Worm (Caenorhabditis elegans): ENCODE measurements around the gene F54C8.6.

F54C8.6 gene

ce11 chrIII:9488431-9488830 is 38.7 kb upstream of the F54C8.6 start, which contains the start of gene nlp-36:
nlp-36 (plus strand) TSS chrIII:9488731.
- no peak for TF ChIP-seq hmbx-1 (tag; optimal IDR thresholded peaks at IDR 0.05)
- TF ChIP-seq aly-1 (tag; optimal IDR thresholded peaks at IDR 0.05): no peak
- no peak for TF ChIP-seq tbx-11 (GFP tag; IDR thresholded peaks at IDR 0.05)
- no peak for TF ChIP-seq sea-1 (GFP tag; conservative IDR thresholded peaks at IDR 0.05)
- no peak for TF ChIP-seq tra-4 (tag; optimal IDR thresholded peaks at IDR 0.05)
- TF ChIP-seq flt-1 (GFP tag; IDR thresholded peaks at IDR 0.05): no peak
- TF ChIP-seq ceh-36 (tag; optimal IDR thresholded peaks at IDR 0.05): no peak
- no peak for TF ChIP-seq ama-1 (optimal IDR thresholded peaks at IDR 0.05)
- TF ChIP-seq B0310.2 (tag; optimal IDR thresholded peaks at IDR 0.05): no peak
- no peak for TF ChIP-seq ceh-13 (GFP tag; optimal IDR thresholded peaks at IDR 0.05)
- TF ChIP-seq F13C5.2 (tag; optimal IDR thresholded peaks at IDR 0.05): no peak
- no peak for TF ChIP-seq hmg-4 (GFP tag; optimal IDR thresholded peaks at IDR 0.05)

- no peak for TF ChIP-seq tbx-11 (GFP tag; IDR thresholded peaks at IDR 0.05)
- no peak for TF ChIP-seq ama-1 (optimal IDR thresholded peaks at IDR 0.05)
- TF ChIP-seq tbx-37 (GFP tag; conservative IDR thresholded peaks at IDR 0.05): no peak
- TF ChIP-seq sea-1 (GFP tag; conservative IDR thresholded peaks at IDR 0.05): no peak
- TF ChIP-seq ets-7 (tag; optimal IDR thresholded peaks at IDR 0.05): no peak
- no peak for TF ChIP-seq flt-1 (GFP tag; IDR thresholded peaks at IDR 0.05)
- TF ChIP-seq F13C5.2 (tag; optimal IDR thresholded peaks at IDR 0.05): no peak
- TF ChIP-seq tra-4 (tag; optimal IDR thresholded peaks at IDR 0.05): no peak
- TF ChIP-seq ceh-13 (GFP tag; optimal IDR thresholded peaks at IDR 0.05): no peak
- no peak for TF ChIP-seq scrt-1 (GFP tag; IDR thresholded peaks at IDR 0.05)
- no peak for TF ChIP-seq hmg-4 (GFP tag; optimal IDR thresholded peaks at IDR 0.05)
- TF ChIP-seq aly-1 (tag; optimal IDR thresholded peaks at IDR 0.05): no peak
- TF ChIP-seq hmbx-1 (tag; optimal IDR thresholded peaks at IDR 0.05): no peak
- TF ChIP-seq hnd-1 (tag; optimal IDR thresholded peaks at IDR 0.05): no peak
- no peak for TF ChIP-seq pes-1 (GFP tag; IDR thresholded peaks at IDR 0.05)
- TF ChIP-seq ceh-36 (tag; optimal IDR thresholded peaks at IDR 0.05): no peak
Observed at ce11 chrIII:9488027-9488426, 38.3 kb upstream of the F54C8.6 start.

- TF ChIP-seq ets-7 (tag; optimal IDR thresholded peaks at IDR 0.05) (no peak), sea-1 (GFP tag; conservative IDR thresholded peaks at IDR 0.05) (no peak), tra-4 (tag; optimal IDR thresholded peaks at IDR 0.05) (no peak), hmg-4 (GFP tag; optimal IDR thresholded peaks at IDR 0.05) (no peak), hnd-1 (tag; optimal IDR thresholded peaks at IDR 0.05) (no peak), tbx-11 (GFP tag; IDR thresholded peaks at IDR 0.05) (no peak), hmbx-1 (tag; optimal IDR thresholded peaks at IDR 0.05) (no peak), ceh-36 (tag; optimal IDR thresholded peaks at IDR 0.05) (no peak), scrt-1 (GFP tag; IDR thresholded peaks at IDR 0.05) (no peak), pes-1 (GFP tag; IDR thresholded peaks at IDR 0.05) (no peak), aly-1 (tag; optimal IDR thresholded peaks at IDR 0.05) (no peak)
Observed at ce11 chrIII:9487454-9487853, 37.7 kb upstream of the F54C8.6 start.

- TF ChIP-seq ets-7 (tag; optimal IDR thresholded peaks at IDR 0.05): no peak
- TF ChIP-seq B0310.2 (tag; optimal IDR thresholded peaks at IDR 0.05): no peak
- TF ChIP-seq F13C5.2 (tag; optimal IDR thresholded peaks at IDR 0.05): no peak
- no peak for TF ChIP-seq ceh-13 (GFP tag; optimal IDR thresholded peaks at IDR 0.05)
- no peak for TF ChIP-seq ceh-36 (tag; optimal IDR thresholded peaks at IDR 0.05)
Observed at ce11 chrIII:9485373-9485772, 35.6 kb upstream of the F54C8.6 start, which contains the start of gene bre-3. bre-3 (minus strand) TSS chrIII:9485473.

- no peak for TF ChIP-seq pes-1 (GFP tag; IDR thresholded peaks at IDR 0.05)
- no peak for TF ChIP-seq ama-1 (optimal IDR thresholded peaks at IDR 0.05)
- TF ChIP-seq hmg-4 (GFP tag; optimal IDR thresholded peaks at IDR 0.05): no peak
- no peak for TF ChIP-seq tra-4 (tag; optimal IDR thresholded peaks at IDR 0.05)
- no peak for TF ChIP-seq hmbx-1 (tag; optimal IDR thresholded peaks at IDR 0.05)
- no peak for TF ChIP-seq flt-1 (GFP tag; IDR thresholded peaks at IDR 0.05)
- TF ChIP-seq hnd-1 (tag; optimal IDR thresholded peaks at IDR 0.05): no peak
- no peak for TF ChIP-seq tbx-11 (GFP tag; IDR thresholded peaks at IDR 0.05)
- no peak for TF ChIP-seq tbx-37 (GFP tag; conservative IDR thresholded peaks at IDR 0.05)
- no peak for TF ChIP-seq scrt-1 (GFP tag; IDR thresholded peaks at IDR 0.05)
- no peak for TF ChIP-seq sea-1 (GFP tag; conservative IDR thresholded peaks at IDR 0.05)
- TF ChIP-seq ets-7 (tag; optimal IDR thresholded peaks at IDR 0.05): no peak
Observed at ce11 chrIII:9483716-9484115, 34.0 kb upstream of the F54C8.6 start.

- TF ChIP-seq ceh-13 (GFP tag; optimal IDR thresholded peaks at IDR 0.05) (no peak), aly-1 (tag; optimal IDR thresholded peaks at IDR 0.05) (no peak), tbx-11 (GFP tag; IDR thresholded peaks at IDR 0.05) (no peak), scrt-1 (GFP tag; IDR thresholded peaks at IDR 0.05) (no peak), tra-4 (tag; optimal IDR thresholded peaks at IDR 0.05) (no peak), ama-1 (optimal IDR thresholded peaks at IDR 0.05) (no peak), F13C5.2 (tag; optimal IDR thresholded peaks at IDR 0.05) (no peak), hnd-1 (tag; optimal IDR thresholded peaks at IDR 0.05) (no peak), ceh-36 (tag; optimal IDR thresholded peaks at IDR 0.05) (no peak), sea-1 (GFP tag; conservative IDR thresholded peaks at IDR 0.05) (no peak), tbx-37 (GFP tag; conservative IDR thresholded peaks at IDR 0.05) (no peak), ets-7 (tag; optimal IDR thresholded peaks at IDR 0.05) (no peak), hmg-4 (GFP tag; optimal IDR thresholded peaks at IDR 0.05) (no peak), flt-1 (GFP tag; IDR thresholded peaks at IDR 0.05) (no peak), hmbx-1 (tag; optimal IDR thresholded peaks at IDR 0.05) (no peak), B0310.2 (tag; optimal IDR thresholded peaks at IDR 0.05) (no peak), pes-1 (GFP tag; IDR thresholded peaks at IDR 0.05) (no peak)
Observed at ce11 chrIII:9482423-9482993, 32.8 kb upstream of the F54C8.6 start.

ce11 chrIII:9476564-9476963 is 26.8 kb upstream of the F54C8.6 start:
- TF ChIP-seq scrt-1 (GFP tag; IDR thresholded peaks at IDR 0.05) (no peak), tra-4 (tag; optimal IDR thresholded peaks at IDR 0.05) (no peak), hmbx-1 (tag; optimal IDR thresholded peaks at IDR 0.05) (no peak), ets-7 (tag; optimal IDR thresholded peaks at IDR 0.05) (no peak), F13C5.2 (tag; optimal IDR thresholded peaks at IDR 0.05) (no peak), tbx-37 (GFP tag; conservative IDR thresholded peaks at IDR 0.05) (no peak), B0310.2 (tag; optimal IDR thresholded peaks at IDR 0.05) (no peak), ama-1 (optimal IDR thresholded peaks at IDR 0.05) (no peak), hmg-4 (GFP tag; optimal IDR thresholded peaks at IDR 0.05) (no peak), tbx-11 (GFP tag; IDR thresholded peaks at IDR 0.05) (no peak)
